Fruit fly (Drosophila melanogaster): Measurements from ENCODE around the gene CG8507.

CG8507 gene

DNA sequence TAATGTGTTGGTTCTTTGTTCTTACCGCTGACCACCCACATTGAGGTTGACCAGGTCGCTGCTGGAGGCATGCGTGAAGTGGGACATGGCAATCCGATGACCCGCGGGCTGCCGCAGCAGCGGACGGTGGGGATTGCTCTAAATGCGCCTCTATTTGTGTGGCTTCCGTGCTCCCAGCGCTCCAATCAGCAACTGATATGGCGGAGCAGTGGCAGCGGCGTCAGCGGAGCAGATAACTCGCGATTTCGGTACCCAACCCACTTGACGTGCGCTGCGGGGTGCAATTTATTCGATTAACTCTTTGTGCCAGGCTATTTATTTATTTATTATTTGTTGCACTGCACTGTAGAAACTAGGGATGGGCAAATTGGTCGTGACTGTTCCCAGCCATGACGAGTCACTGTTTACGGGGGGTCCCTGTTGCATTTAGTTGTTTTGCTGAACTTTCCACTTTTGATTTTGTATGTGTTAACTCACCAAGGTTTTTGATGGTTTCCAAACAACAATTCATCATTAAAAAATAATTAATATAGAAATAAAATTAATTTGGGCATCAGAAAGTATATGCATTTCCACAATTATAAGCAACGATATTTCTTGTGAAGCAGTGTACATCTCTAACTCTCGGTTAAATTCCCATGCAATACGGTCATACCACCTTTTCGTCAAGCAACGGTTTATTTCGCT, 9.5 kb downstream of the CG8507 start, which contains the start of the genes CG9467 and CG8526:
TSS of gene CG9467 (minus strand) at position 383 of the 687 bp plus-strand sequence.
TSS of gene CG8526 (plus strand) at position 637 of the 687 bp plus-strand sequence.
- no peak for TF ChIP-seq jim (GFP tag; optimal IDR thresholded peaks at IDR 0.05)
- no peak for TF ChIP-seq br (GFP tag; optimal IDR thresholded peaks at IDR 0.05)
- peak; percentile 55 for TF ChIP-seq Myc (optimal IDR thresholded peaks at IDR 0.05)
- TF ChIP-seq Hnf4 (GFP tag; optimal IDR thresholded peaks at IDR 0.05): no peak
- no peak for TF ChIP-seq dmrt93B (GFP tag; optimal IDR thresholded peaks at IDR 0.05)
- TF ChIP-seq h (GFP tag; optimal IDR thresholded peaks at IDR 0.05): peak; percentile 69
- no peak for TF ChIP-seq pan (optimal IDR thresholded peaks at IDR 0.05)
- peak; percentile 54 for TF ChIP-seq OdsH (GFP tag; optimal IDR thresholded peaks at IDR 0.05)
- TF ChIP-seq Hr78 (GFP tag; optimal IDR thresholded peaks at IDR 0.05): no peak
- no peak for TF ChIP-seq N (GFP tag; optimal IDR thresholded peaks at IDR 0.05)
- TF ChIP-seq psq (GFP tag; optimal IDR thresholded peaks at IDR 0.05): peak; percentile 38
- peak; percentile 60 for TF ChIP-seq CG9705 (GFP tag; optimal IDR thresholded peaks at IDR 0.05)
- TF ChIP-seq ey (GFP tag; optimal IDR thresholded peaks at IDR 0.05): peak; percentile 57
- no peak for TF ChIP-seq Mio (GFP tag; optimal IDR thresholded peaks at IDR 0.05)
- peak; percentile 82 for TF ChIP-seq HLH106 (tag; optimal IDR thresholded peaks at IDR 0.05)
- TF ChIP-seq dl (GFP tag; optimal IDR thresholded peaks at IDR 0.05; ENCODE audit: insufficient read depth in 1 of 2, partially characterized antibody in 2 of 2): no peak
- TF ChIP-seq CG32264 (GFP tag; optimal IDR thresholded peaks at IDR 0.05): no peak
- peak in 1 of 2 experiments; percentile 79 for TF ChIP-seq foxo (GFP tag; optimal IDR thresholded peaks at IDR 0.05)
- TF ChIP-seq sage (GFP tag; optimal IDR thresholded peaks at IDR 0.05): no peak
- TF ChIP-seq Sp1 (GFP tag; optimal IDR thresholded peaks at IDR 0.05): peak; percentile 59
- TF ChIP-seq Jra (GFP tag; optimal IDR thresholded peaks at IDR 0.05): peak; percentile 24
- TF ChIP-seq Rel (GFP tag; optimal IDR thresholded peaks at IDR 0.05): no peak
- peak; percentile 64 for TF ChIP-seq Rel (tag; optimal IDR thresholded peaks at IDR 0.05)
- TF ChIP-seq fru (GFP tag; optimal IDR thresholded peaks at IDR 0.05): peak; percentile 55
- peak; percentile 82 for TF ChIP-seq woc (GFP tag; optimal IDR thresholded peaks at IDR 0.05)
- no peak for TF ChIP-seq Vsx2 (GFP tag; optimal IDR thresholded peaks at IDR 0.05; ENCODE audit: partially characterized antibody)
- no peak for TF ChIP-seq brk (GFP tag; optimal IDR thresholded peaks at IDR 0.05)
- TF ChIP-seq Dfd (GFP tag; optimal IDR thresholded peaks at IDR 0.05): no peak
- no peak for TF ChIP-seq lola (GFP tag; optimal IDR thresholded peaks at IDR 0.05)
- no peak for TF ChIP-seq usp (GFP tag; optimal IDR thresholded peaks at IDR 0.05)
- TF ChIP-seq CrebA (GFP tag; optimal IDR thresholded peaks at IDR 0.05; ENCODE audit: borderline replicate concordance): no peak
- TF ChIP-seq GATAd (GFP tag; optimal IDR thresholded peaks at IDR 0.05): no peak
- peak; percentile 74 for TF ChIP-seq rgr (GFP tag; optimal IDR thresholded peaks at IDR 0.05)
- TF ChIP-seq tai (GFP tag; optimal IDR thresholded peaks at IDR 0.05): no peak
- no peak for TF ChIP-seq Dif (GFP tag; optimal IDR thresholded peaks at IDR 0.05; ENCODE audit: partially characterized antibody)
- no peak for TF ChIP-seq Hr83 (GFP tag; optimal IDR thresholded peaks at IDR 0.05; ENCODE audit: poor library complexity, severe bottlenecking)
- TF ChIP-seq sv (GFP tag; optimal IDR thresholded peaks at IDR 0.05): peak; percentile 56
- TF ChIP-seq dsf (GFP tag; optimal IDR thresholded peaks at IDR 0.05; ENCODE audit: borderline replicate concordance): no peak
- no peak for TF ChIP-seq Abd-B (GFP tag; optimal IDR thresholded peaks at IDR 0.05)

DNA sequence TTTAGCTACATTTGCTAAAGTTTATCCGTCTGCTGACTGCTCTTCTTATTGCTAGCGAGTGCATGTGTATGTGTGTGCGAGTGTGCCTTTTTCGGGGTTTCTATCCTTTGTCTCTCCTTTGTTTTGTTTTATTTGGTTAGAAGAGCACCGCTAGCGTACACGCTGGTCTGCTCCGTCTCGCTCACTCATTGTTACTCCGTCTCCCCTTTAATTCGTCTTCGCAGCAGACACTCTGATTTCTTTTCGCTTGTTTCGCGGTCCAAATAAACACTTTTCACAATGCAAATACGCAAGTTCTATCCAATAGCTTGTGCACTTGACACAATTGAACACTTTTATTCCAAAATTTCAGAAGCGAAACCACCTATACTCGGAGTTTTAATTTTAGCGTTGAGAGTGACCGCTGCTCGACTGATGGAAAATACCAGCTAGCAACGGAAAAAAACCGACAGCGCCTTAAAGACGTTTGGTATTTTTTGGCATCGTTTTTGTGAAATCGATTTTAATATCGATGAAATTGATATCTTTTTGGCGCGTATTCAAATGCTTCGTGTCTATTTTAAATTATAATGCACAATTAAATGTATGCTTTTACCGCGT, 17.8 kb downstream of the CG8507 start, which contains the start of gene FBXO11:
TSS of gene FBXO11 (minus strand) at position 423 of the 600 bp plus-strand sequence.
- peak; percentile 78 for TF ChIP-seq Sp1 (GFP tag; optimal IDR thresholded peaks at IDR 0.05)
- TF ChIP-seq pan (optimal IDR thresholded peaks at IDR 0.05): no peak
- no peak for TF ChIP-seq Dfd (GFP tag; optimal IDR thresholded peaks at IDR 0.05)
- peak; percentile 6 for TF ChIP-seq sage (GFP tag; optimal IDR thresholded peaks at IDR 0.05)
- no peak for TF ChIP-seq dmrt93B (GFP tag; optimal IDR thresholded peaks at IDR 0.05)
- TF ChIP-seq psq (GFP tag; optimal IDR thresholded peaks at IDR 0.05): peak; percentile 100
- TF ChIP-seq ey (GFP tag; optimal IDR thresholded peaks at IDR 0.05): no peak
- TF ChIP-seq CG9705 (GFP tag; optimal IDR thresholded peaks at IDR 0.05): peak; percentile 24
- TF ChIP-seq rgr (GFP tag; optimal IDR thresholded peaks at IDR 0.05): peak; percentile 46
- peak; percentile 98 for TF ChIP-seq jim (GFP tag; optimal IDR thresholded peaks at IDR 0.05)
- peak; percentile 12 for TF ChIP-seq OdsH (GFP tag; optimal IDR thresholded peaks at IDR 0.05)
- no peak for TF ChIP-seq sv (GFP tag; optimal IDR thresholded peaks at IDR 0.05)
- TF ChIP-seq Rel (GFP tag; optimal IDR thresholded peaks at IDR 0.05): no peak
- TF ChIP-seq Rel (tag; optimal IDR thresholded peaks at IDR 0.05): peak; percentile 95
- TF ChIP-seq HLH106 (tag; optimal IDR thresholded peaks at IDR 0.05): peak; percentile 10
